Fruit fly (Drosophila melanogaster) whole organism, adult: ENCODE measurements around the gene CG34178.

ENCODE experiments used
- CG7045 ChIP-seq: fragments of 200-800 bp; sonication (Bioruptor generic); optimal IDR thresholded peaks from 2 replicates; lab custom pipeline; 2017; ENCODE audit warnings: missing biosample characterization, mild to moderate bottlenecking, missing genetic modification characterization
- CG7101 ChIP-seq: fragments of 200-800 bp; sonication (Bioruptor generic); optimal IDR thresholded peaks from 2 replicates; lab custom pipeline; 2018; ENCODE audit warnings: missing biosample characterization, mild to moderate bottlenecking, missing genetic modification characterization, moderate library complexity
- Mnt ChIP-seq: fragments of 200-800 bp; sonication (Bioruptor generic); optimal IDR thresholded peaks from 2 replicates; lab custom pipeline; 2016; ENCODE audit warnings: missing biosample characterization, mild to moderate bottlenecking, missing genetic modification characterization
- kay ChIP-seq: fragments of 200-800 bp; sonication (Bioruptor generic); peaks from one replicate; lab custom pipeline; 2016; ENCODE audit warnings: missing biosample characterization, missing genetic modification characterization, borderline replicate concordance

DNA sequence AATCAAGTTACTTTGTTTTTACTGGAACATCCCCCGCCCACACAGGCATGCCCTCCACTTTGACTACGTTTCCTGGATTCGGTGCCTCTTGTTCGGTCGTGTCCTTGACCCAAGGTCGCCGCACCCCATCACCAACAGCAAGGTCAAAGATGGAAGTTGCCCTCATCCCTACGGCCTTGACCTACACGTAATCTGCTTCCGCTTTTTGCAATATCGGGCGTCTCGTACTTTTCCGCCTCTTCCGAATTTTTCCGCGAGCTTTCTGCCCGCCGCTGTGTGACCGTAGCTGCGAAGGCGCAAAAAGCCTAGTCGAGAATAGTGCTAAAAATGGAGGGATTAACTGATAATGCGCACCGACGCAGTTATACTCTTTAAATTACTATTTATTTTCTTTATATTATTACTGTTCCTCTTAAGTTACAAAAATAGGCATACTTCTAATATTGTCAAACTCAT, 22.9 kb downstream of the CG34178 start, which contains the start of gene Gs1l:
- TF ChIP-seq CG7045 (GFP tag; lab: Kevin White, UChicago) (no peak), kay (no peak), Mnt (GFP tag; lab: Kevin White, UChicago) (peak; percentile 36), CG7101 (tag; lab: Kevin White, UChicago) (peak; percentile 35)
